Fruit fly (Drosophila melanogaster): ENCODE data around the gene nol.

The nol gene

DNA sequence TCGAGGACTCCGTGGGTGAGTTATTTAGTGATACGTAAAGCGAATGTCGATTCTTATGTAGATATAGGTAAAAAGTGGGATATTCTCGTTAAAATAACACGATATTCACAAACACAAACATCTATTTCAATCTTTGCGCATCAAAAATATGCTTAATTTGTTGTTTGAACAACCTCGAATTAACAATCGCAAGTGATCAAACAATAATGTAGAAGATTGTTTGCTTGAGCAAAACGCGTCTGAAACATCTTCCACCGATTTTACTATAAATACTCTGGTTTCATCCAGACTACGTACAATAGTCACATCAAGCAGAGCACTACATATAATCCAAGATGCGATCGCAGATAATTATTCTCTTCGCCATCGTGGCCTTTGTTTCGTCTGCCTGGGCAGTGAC lies at the start of gene nol:
Gene nol, plus strand, starts transcription at position 301 of the 400 bp plus-strand sequence.
- TF ChIP-seq CG34406 (GFP tag; optimal IDR thresholded peaks at IDR 0.05): no peak
- TF ChIP-seq CG4318 (GFP tag; optimal IDR thresholded peaks at IDR 0.05): no peak
- no peak for TF ChIP-seq CG6808 (GFP tag; optimal IDR thresholded peaks at IDR 0.05)
- no peak for TF ChIP-seq CG9139 (GFP tag; optimal IDR thresholded peaks at IDR 0.05)
- no peak for TF ChIP-seq Ets96B (tag; optimal IDR thresholded peaks at IDR 0.05)
- no peak for TF ChIP-seq CG11902 (GFP tag; optimal IDR thresholded peaks at IDR 0.05)
- no peak for TF ChIP-seq fkh (GFP tag; optimal IDR thresholded peaks at IDR 0.05)
- no peak for TF ChIP-seq CG31627 (GFP tag; optimal IDR thresholded peaks at IDR 0.05)
- TF ChIP-seq Sox15 (GFP tag; optimal IDR thresholded peaks at IDR 0.05): no peak
- no peak for TF ChIP-seq CG8319 (GFP tag; optimal IDR thresholded peaks at IDR 0.05)
- no peak for TF ChIP-seq CG11762 (GFP tag; optimal IDR thresholded peaks at IDR 0.05; ENCODE audit: insufficient read depth)
- TF ChIP-seq spab (GFP tag; optimal IDR thresholded peaks at IDR 0.05): no peak
- TF ChIP-seq salr (GFP tag; optimal IDR thresholded peaks at IDR 0.05): no peak
- no peak for TF ChIP-seq CG8119 (GFP tag; IDR thresholded peaks at IDR 0.05)

DNA sequence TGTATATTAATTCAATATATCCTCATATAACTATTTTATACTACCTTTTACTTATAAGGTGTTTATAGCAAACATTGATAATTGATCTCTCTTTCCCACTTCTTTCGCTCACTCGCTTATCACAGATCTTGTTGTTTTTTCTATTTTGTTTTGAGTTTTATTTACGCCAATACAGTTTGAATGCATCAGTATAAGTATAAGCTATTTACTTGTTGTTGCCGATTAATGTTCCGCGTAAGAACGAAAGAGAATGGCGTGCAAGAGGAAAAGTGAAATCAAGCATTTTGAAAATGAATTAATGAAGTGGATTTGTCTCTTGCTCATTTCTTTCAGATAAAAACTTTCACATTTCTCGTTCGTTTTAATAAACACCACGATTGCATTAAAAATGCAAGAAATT lies 47.0 kb upstream of the nol start:
- TF ChIP-seq pdm3 (GFP tag; optimal IDR thresholded peaks at IDR 0.05): no peak
- TF ChIP-seq CG8119 (GFP tag; IDR thresholded peaks at IDR 0.05): peak; percentile 24; the same call in 1 of the 3 replicates
- peak; percentile 51 for TF ChIP-seq Blimp-1 (GFP tag; optimal IDR thresholded peaks at IDR 0.05)

DNA sequence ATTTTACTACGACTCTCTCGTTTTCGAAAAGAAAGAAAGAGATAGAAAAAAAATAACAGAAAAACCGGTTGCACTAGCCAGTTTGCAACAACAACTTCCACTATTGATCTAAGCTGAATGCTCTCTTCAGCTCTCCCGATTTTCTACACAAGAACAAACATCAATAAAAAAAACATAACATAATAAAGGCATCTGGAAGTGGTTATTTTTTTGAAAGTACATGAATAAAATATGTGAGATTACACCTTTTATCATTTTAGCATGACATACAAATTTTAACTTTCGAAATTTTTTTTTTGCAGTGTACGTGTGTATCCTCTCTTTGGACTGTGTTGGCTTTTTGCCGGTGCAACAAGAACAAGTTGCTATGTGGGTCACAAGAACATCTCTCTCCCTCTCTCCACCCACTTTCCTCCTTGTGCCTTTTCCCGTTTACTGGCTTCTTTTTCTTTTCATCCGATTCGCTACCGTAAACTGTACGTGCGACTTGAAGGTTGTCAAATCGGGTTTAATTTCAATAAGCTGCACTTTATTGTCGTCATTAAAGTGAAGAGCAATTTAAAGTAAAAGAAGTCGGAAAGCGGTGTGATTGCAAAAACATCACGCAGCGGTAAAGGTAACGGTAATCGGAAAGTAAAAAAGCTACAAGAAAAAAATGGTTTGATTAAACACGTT lies 45.9 kb upstream of the nol start:
- peak; percentile 97 for TF ChIP-seq Ets96B (tag; optimal IDR thresholded peaks at IDR 0.05)
- peak; percentile 96 for TF ChIP-seq dsx (GFP tag; optimal IDR thresholded peaks at IDR 0.05; ENCODE audit: poor library complexity, severe bottlenecking)
- TF ChIP-seq eg (GFP tag; IDR thresholded peaks at IDR 0.05): peak; percentile 100
- peak; percentile 100 for TF ChIP-seq CG15336 (GFP tag; IDR thresholded peaks at IDR 0.05)
- TF ChIP-seq CG6276 (GFP tag; optimal IDR thresholded peaks at IDR 0.05): peak; percentile 99
- peak; percentile 98 for TF ChIP-seq pdm3 (GFP tag; optimal IDR thresholded peaks at IDR 0.05)
- TF ChIP-seq Lpt (GFP tag; optimal IDR thresholded peaks at IDR 0.05): peak; percentile 99
- peak; percentile 88 for TF ChIP-seq lz (GFP tag; optimal IDR thresholded peaks at IDR 0.05)
- peak; percentile 93 for TF ChIP-seq CG1621 (tag; optimal IDR thresholded peaks at IDR 0.05)
- peak; percentile 79 for TF ChIP-seq Ets21C (GFP tag; optimal IDR thresholded peaks at IDR 0.05)
- peak; percentile 68 for TF ChIP-seq Blimp-1 (GFP tag; optimal IDR thresholded peaks at IDR 0.05)
- no peak for TF ChIP-seq Hr39 (GFP tag; optimal IDR thresholded peaks at IDR 0.05)
- peak; percentile 96 for TF ChIP-seq CG7368 (GFP tag; optimal IDR thresholded peaks at IDR 0.05)
- peak; percentile 98 for TF ChIP-seq OdsH (GFP tag; optimal IDR thresholded peaks at IDR 0.05)
- peak; percentile 94 for TF ChIP-seq dac (GFP tag; optimal IDR thresholded peaks at IDR 0.05)
- TF ChIP-seq CG8119 (GFP tag; IDR thresholded peaks at IDR 0.05): peak; percentile 100
- TF ChIP-seq Smox (GFP tag; optimal IDR thresholded peaks at IDR 0.05): no peak
- TF ChIP-seq CG3919 (GFP tag; optimal IDR thresholded peaks at IDR 0.05): peak; percentile 98
- TF ChIP-seq CG11762 (GFP tag; optimal IDR thresholded peaks at IDR 0.05; ENCODE audit: insufficient read depth): peak; percentile 97
- peak; percentile 93 for TF ChIP-seq CG8632 (GFP tag; optimal IDR thresholded peaks at IDR 0.05)
- peak; percentile 85 for TF ChIP-seq CG8319 (GFP tag; optimal IDR thresholded peaks at IDR 0.05)
- peak; percentile 80 for TF ChIP-seq Sox15 (GFP tag; optimal IDR thresholded peaks at IDR 0.05)
- peak; percentile 95 to 97 for TF ChIP-seq ss (GFP tag; optimal IDR thresholded peaks at IDR 0.05)
- TF ChIP-seq fd59A (GFP tag; optimal IDR thresholded peaks at IDR 0.05): peak; percentile 96
- TF ChIP-seq CG10631 (GFP tag; optimal IDR thresholded peaks at IDR 0.05): peak; percentile 98
- TF ChIP-seq topi (GFP tag; optimal IDR thresholded peaks at IDR 0.05): peak; percentile 93
- peak; percentile 95 for TF ChIP-seq fkh (GFP tag; optimal IDR thresholded peaks at IDR 0.05)
- TF ChIP-seq CG31627 (GFP tag; optimal IDR thresholded peaks at IDR 0.05): peak; percentile 87
- TF ChIP-seq Eip93F (GFP tag; optimal IDR thresholded peaks at IDR 0.05): no peak
- peak; percentile 96 for TF ChIP-seq CG10669 (GFP tag; optimal IDR thresholded peaks at IDR 0.05)
- peak; percentile 83 for TF ChIP-seq CG11902 (GFP tag; optimal IDR thresholded peaks at IDR 0.05)
- peak; percentile 94 to 99 for TF ChIP-seq salr (GFP tag; optimal IDR thresholded peaks at IDR 0.05)
- TF ChIP-seq spab (GFP tag; optimal IDR thresholded peaks at IDR 0.05): peak; percentile 95
- TF ChIP-seq Hr4 (GFP tag; optimal IDR thresholded peaks at IDR 0.05): peak; percentile 99
- peak; percentile 99 for TF ChIP-seq Gug (GFP tag; IDR thresholded peaks at IDR 0.05)
- TF ChIP-seq Eip78C (GFP tag): peak; percentile 100
- peak; percentile 63 for TF ChIP-seq vri (GFP tag; optimal IDR thresholded peaks at IDR 0.05)
- peak; percentile 95 for TF ChIP-seq CG16779 (tag; optimal IDR thresholded peaks at IDR 0.05)
- peak; percentile 93 for TF ChIP-seq CG9139 (GFP tag; optimal IDR thresholded peaks at IDR 0.05)
- TF ChIP-seq Hr38 (GFP tag; optimal IDR thresholded peaks at IDR 0.05): peak; percentile 93
- TF ChIP-seq CG34406 (GFP tag; optimal IDR thresholded peaks at IDR 0.05): peak; percentile 94

Measured in whole organism, prepupa.